Worm (Caenorhabditis elegans) whole organism, late embryonic: ENCODE measurements around the gene T24B8.3.

Source experiments
- F13H6.1 ChIP-seq: sonication (generic microtip); optimal IDR thresholded peaks from 2 replicates; lab custom pipeline; 2016; ENCODE audit warnings: missing genetic modification characterization, missing compliant biosample characterization
- fkh-6 ChIP-seq: sonication (generic microtip); optimal IDR thresholded peaks from 2 replicates; lab custom pipeline; 2016; ENCODE audit warnings: missing genetic modification characterization, missing compliant biosample characterization
- hlh-15 ChIP-seq: sonication (generic microtip); optimal IDR thresholded peaks from 2 replicates; lab custom pipeline; 2016; ENCODE audit warnings: missing genetic modification characterization, missing compliant biosample characterization
- hlh-6 ChIP-seq: sonication (generic microtip); optimal IDR thresholded peaks from 2 replicates; lab custom pipeline; 2016; ENCODE audit warnings: missing genotype, missing genetic modification characterization, missing compliant biosample characterization
- pag-3 ChIP-seq: sonication (generic microtip); optimal IDR thresholded peaks from 2 replicates; lab custom pipeline; 2016; ENCODE audit warnings: missing compliant biosample characterization, missing genetic modification characterization, borderline replicate concordance
- ref-2 ChIP-seq: sonication (generic microtip); optimal IDR thresholded peaks from 2 replicates; lab custom pipeline; 2016; ENCODE audit warnings: missing genetic modification characterization, missing compliant biosample characterization
- unc-55 ChIP-seq: sonication (generic microtip); optimal IDR thresholded peaks from 2 replicates; lab custom pipeline; 2017; ENCODE audit warnings: missing biosample characterization, missing genetic modification reagents, missing genetic modification characterization
- ztf-16 ChIP-seq: sonication (generic microtip); optimal IDR thresholded peaks from 2 replicates; lab custom pipeline; 2017; ENCODE audit warnings: missing genetic modification characterization, missing compliant biosample characterization

DNA sequence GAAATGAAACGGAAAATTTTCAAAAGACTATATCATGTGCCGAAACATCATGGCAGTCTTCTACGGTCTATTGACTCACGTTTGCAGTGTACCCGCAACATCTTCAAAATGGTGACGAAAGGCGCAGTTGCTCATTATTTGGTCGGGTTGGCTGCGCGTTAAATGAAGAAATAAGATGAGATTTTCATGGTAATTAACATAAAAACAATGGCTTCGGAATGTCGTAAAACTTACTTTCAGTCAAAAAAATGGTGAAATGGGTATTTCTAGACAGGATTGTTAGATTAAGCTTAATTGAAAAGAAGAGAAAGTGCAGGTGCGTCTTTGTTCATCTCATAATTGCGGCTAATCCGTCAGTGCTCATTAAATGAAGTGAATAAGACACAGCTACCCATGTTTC lies 7.4 kb downstream of the T24B8.3 start, which contains the start of gene T24B8.7:
- no peak for TF ChIP-seq hlh-15
- TF ChIP-seq fkh-6: no peak
- TF ChIP-seq ztf-16 (tag; lab: Kevin White, UChicago): no peak
- TF ChIP-seq ref-2 (tag; lab: Kevin White, UChicago): no peak
- no peak for TF ChIP-seq F13H6.1 (tag; lab: Kevin White, UChicago)
- no peak for TF ChIP-seq hlh-6 (tag; lab: Kevin White, UChicago)
- no peak for TF ChIP-seq unc-55 (GFP tag; lab: Kevin White, UChicago)
- no peak for TF ChIP-seq pag-3 (tag; lab: Kevin White, UChicago)
